Worm (Caenorhabditis elegans) whole organism, L4 larva: ENCODE data around the gene F53F1.4.

Experiments used
- D1046.2 ChIP-seq: fragments of 200-800 bp; sonication (Bioruptor generic); IDR thresholded peaks from 2 replicates; pipeline ENCODE4 v1.3.6; 2022; ENCODE audit warnings: missing genetic modification characterization, missing compliant biosample characterization
- F37D6.2 ChIP-seq: sonication (generic microtip); optimal IDR thresholded peaks from 2 replicates; lab custom pipeline; 2016; ENCODE audit warnings: mild to moderate bottlenecking, missing genetic modification characterization, missing compliant biosample characterization
- F44E2.7 ChIP-seq: fragments of 200-800 bp; sonication (Bioruptor generic); IDR thresholded peaks from 2 replicates; pipeline ENCODE4 v2.1.2; 2022; ENCODE audit warnings: missing genetic modification characterization, missing compliant biosample characterization
- R02D3.7 ChIP-seq: fragments of 150-350 bp; sonication (generic microtip); optimal IDR thresholded peaks from 3 replicates; lab custom pipeline; 2014; ENCODE audit warnings: missing biosample characterization, missing genetic modification characterization
- Y105C5A.15 ChIP-seq: fragments of 200-800 bp; sonication (Bioruptor generic); IDR thresholded peaks from 2 replicates; pipeline ENCODE4 v1.3.6; 2022; ENCODE audit warnings: missing genetic modification characterization, missing compliant biosample characterization
- Y48G9A.11 ChIP-seq: fragments of 200-800 bp; sonication (Bioruptor generic); IDR thresholded peaks from 2 replicates; pipeline ENCODE4 v1.3.6; 2022; ENCODE audit warnings: missing genetic modification reagents, missing genetic modification characterization, missing compliant biosample characterization
- Y5F2A.4 ChIP-seq: fragments of 200-800 bp; sonication (Bioruptor generic); optimal IDR thresholded peaks from 2 replicates; lab custom pipeline; 2018; ENCODE audit warnings: mild to moderate bottlenecking, missing genetic modification characterization, missing compliant biosample characterization
- Y75B8A.6 ChIP-seq: fragments of 200-800 bp; sonication (Bioruptor generic); IDR thresholded peaks from 2 replicates; pipeline ENCODE4 v1.3.6; 2022; ENCODE audit warnings: missing genetic modification reagents, missing genetic modification characterization, missing compliant biosample characterization
- ZK546.5 ChIP-seq, 2 experiments: sonication (generic microtip); optimal IDR thresholded peaks; 2 replicates each; lab custom pipeline; 2017; ENCODE audit warnings: missing biosample characterization in 2 of 2, missing genetic modification characterization in 2 of 2
- aha-1 ChIP-seq: fragments of 150-350 bp; peaks from one replicate; lab custom pipeline; 2014; ENCODE audit warnings: missing biosample characterization, missing genetic modification characterization
- aly-2 ChIP-seq: sonication (generic microtip); optimal IDR thresholded peaks from 2 replicates; lab custom pipeline; 2018; ENCODE audit warnings: missing biosample characterization, missing genetic modification characterization
- arid-1 ChIP-seq: fragments of 200-800 bp; sonication (Bioruptor generic); conservative IDR thresholded peaks from 2 replicates; pipeline ENCODE4 v1.3.6; 2022; ENCODE audit warnings: missing genetic modification reagents, missing genetic modification characterization, missing compliant biosample characterization
- attf-4 ChIP-seq: sonication (generic microtip); optimal IDR thresholded peaks from 3 replicates; lab custom pipeline; 2017; ENCODE audit warnings: missing biosample characterization, missing genetic modification characterization
- ceh-20 ChIP-seq: fragments of 200-800 bp; sonication (Bioruptor generic); IDR thresholded peaks from 2 replicates; pipeline ENCODE4 v1.3.6; 2022; ENCODE audit warnings: missing genetic modification reagents, missing genetic modification characterization, missing compliant biosample characterization
- cey-2 ChIP-seq: sonication (generic microtip); optimal IDR thresholded peaks from 3 replicates; lab custom pipeline; 2017; ENCODE audit warnings: missing genetic modification characterization, mild to moderate bottlenecking, missing compliant biosample characterization, antibody characterized with exemption, borderline replicate concordance; ENCODE audit not compliant: insufficient read depth
- ctbp-1 ChIP-seq: fragments of 200-800 bp; sonication (Bioruptor generic); IDR thresholded peaks from 2 replicates; pipeline ENCODE4 v1.3.6; 2022; ENCODE audit warnings: missing genetic modification reagents, missing genetic modification characterization, missing compliant biosample characterization
- dmd-6 ChIP-seq: fragments of 200-800 bp; sonication (Bioruptor generic); IDR thresholded peaks from 2 replicates; pipeline ENCODE4 v1.3.6; 2022; ENCODE audit warnings: missing genetic modification reagents, missing genetic modification characterization, missing compliant biosample characterization
- dmd-8 ChIP-seq: fragments of 200-800 bp; sonication (Bioruptor generic); IDR thresholded peaks from 2 replicates; pipeline ENCODE4 v1.3.6; 2022; ENCODE audit warnings: missing genetic modification characterization, missing compliant biosample characterization
- dmd-9 ChIP-seq: fragments of 200-800 bp; sonication (Bioruptor generic); IDR thresholded peaks from 2 replicates; pipeline ENCODE4 v1.3.6; 2022; ENCODE audit warnings: missing genetic modification reagents, missing genetic modification characterization, missing compliant biosample characterization
- dpl-1 ChIP-seq: fragments of 150-350 bp; optimal IDR thresholded peaks from 2 replicates; lab custom pipeline; 2014; ENCODE audit warnings: missing biosample characterization, missing genetic modification reagents, missing genetic modification characterization
- dve-1 ChIP-seq: sonication (generic microtip); optimal IDR thresholded peaks from 2 replicates; lab custom pipeline; 2017; ENCODE audit warnings: antibody characterized with exemption, mild to moderate bottlenecking, missing genetic modification characterization, missing compliant biosample characterization; ENCODE audit not compliant: insufficient read depth
- gei-8 ChIP-seq: fragments of 200-800 bp; sonication (Bioruptor generic); optimal IDR thresholded peaks from 2 replicates; lab custom pipeline; 2018; ENCODE audit warnings: mild to moderate bottlenecking, missing genetic modification characterization, missing compliant biosample characterization
- hif-1 ChIP-seq, 2 experiments: sonication (generic microtip); optimal IDR thresholded peaks; 2 replicates each; lab custom pipeline; 2016 to 2017; ENCODE audit warnings: missing compliant biosample characterization in 2 of 2, missing genetic modification characterization in 2 of 2, missing genetic modification reagents in 2 of 2, missing genotype in 2 of 2, mild to moderate bottlenecking in 1 of 2
- hlh-11 ChIP-seq: fragments of 200-800 bp; sonication (Bioruptor generic); optimal IDR thresholded peaks from 2 replicates; lab custom pipeline; 2018; ENCODE audit warnings: mild to moderate bottlenecking, missing genetic modification characterization, missing compliant biosample characterization
- hlh-30 ChIP-seq: sonication (generic microtip); optimal IDR thresholded peaks from 2 replicates; lab custom pipeline; 2017; ENCODE audit warnings: antibody characterized with exemption, mild to moderate bottlenecking, missing genetic modification characterization, missing compliant biosample characterization; ENCODE audit not compliant: insufficient read depth
- hmg-1.1 ChIP-seq: fragments of 200-800 bp; sonication (Bioruptor generic); IDR thresholded peaks from 2 replicates; pipeline ENCODE4 v1.3.6; 2022; ENCODE audit warnings: missing genetic modification reagents, missing genetic modification characterization, missing compliant biosample characterization
- lim-7 ChIP-seq: fragments of 200-800 bp; sonication (Bioruptor generic); IDR thresholded peaks from 2 replicates; pipeline ENCODE4 v1.3.6; 2022; ENCODE audit warnings: missing genetic modification characterization, missing compliant biosample characterization
- lin-15B ChIP-seq: fragments of 150-350 bp; sonication (generic microtip); optimal IDR thresholded peaks from 3 replicates; lab custom pipeline; 2014; ENCODE audit warnings: missing biosample characterization, missing genetic modification characterization
- lsy-2 ChIP-seq, 2 experiments: fragments of 150-350 bp in 1 of 2; sonication (generic microtip) in 1 of 2; optimal IDR thresholded peaks; 2 replicates each; lab custom pipeline; 2014 to 2017; ENCODE audit warnings: missing biosample characterization in 2 of 2, missing genetic modification characterization in 2 of 2
- mdt-29 ChIP-seq: fragments of 200-800 bp; sonication (Bioruptor generic); IDR thresholded peaks from 2 replicates; pipeline ENCODE4 v1.3.6; 2022; ENCODE audit warnings: missing genetic modification reagents, missing genetic modification characterization, missing compliant biosample characterization
- mep-1 ChIP-seq: fragments of 150-350 bp; sonication (generic microtip); optimal IDR thresholded peaks from 3 replicates; lab custom pipeline; 2014; ENCODE audit warnings: missing biosample characterization, missing genetic modification characterization
- mes-2 ChIP-seq: sonication (generic microtip); optimal IDR thresholded peaks from 2 replicates; lab custom pipeline; 2016; ENCODE audit warnings: missing genotype, mild to moderate bottlenecking, missing genetic modification characterization, missing compliant biosample characterization; ENCODE audit not compliant: poor library complexity, severe bottlenecking
- mxl-3 ChIP-seq: fragments of 200-800 bp; sonication (Bioruptor generic); optimal IDR thresholded peaks from 2 replicates; lab custom pipeline; 2018; ENCODE audit warnings: mild to moderate bottlenecking, missing genetic modification characterization, missing compliant biosample characterization
- nhr-25 ChIP-seq: sonication (generic microtip); optimal IDR thresholded peaks from 2 replicates; lab custom pipeline; 2017; ENCODE audit warnings: missing genetic modification characterization, mild to moderate bottlenecking, missing compliant biosample characterization, antibody characterized with exemption, moderate library complexity, borderline replicate concordance; ENCODE audit not compliant: insufficient read depth
- nhr-28 ChIP-seq: fragments of 150-350 bp; optimal IDR thresholded peaks from 2 replicates; lab custom pipeline; 2014; ENCODE audit warnings: missing biosample characterization, missing genetic modification characterization
- nhr-42 ChIP-seq: fragments of 200-800 bp; sonication (Bioruptor generic); IDR thresholded peaks from 2 replicates; pipeline ENCODE4 v1.3.6; 2022; ENCODE audit warnings: missing genetic modification characterization, missing compliant biosample characterization
- nhr-48 ChIP-seq: sonication (generic microtip); optimal IDR thresholded peaks from 2 replicates; lab custom pipeline; 2016; ENCODE audit warnings: mild to moderate bottlenecking, missing genetic modification characterization, missing compliant biosample characterization
- nhr-77 ChIP-seq: fragments of 150-350 bp; optimal IDR thresholded peaks from 2 replicates; lab custom pipeline; 2014; ENCODE audit warnings: missing biosample characterization, missing genetic modification characterization
- pha-4 ChIP-seq, 2 experiments: fragments of 150-350 bp in 1 of 2; fragments of 200-800 bp in 1 of 2; sonication (Bioruptor generic) in 1 of 2; IDR thresholded peaks in 1 of 2; optimal IDR thresholded peaks in 1 of 2; 2 replicates each; pipeline versions ENCODE4 v1.3.6 to Lab custom; 2014 to 2022; ENCODE audit warnings: missing genetic modification characterization in 2 of 2, missing genetic modification reagents in 2 of 2, missing biosample characterization in 1 of 2, missing compliant biosample characterization in 1 of 2
- php-3 ChIP-seq: fragments of 200-800 bp; sonication (Bioruptor generic); IDR thresholded peaks from 2 replicates; pipeline ENCODE4 v1.3.6; 2022; ENCODE audit warnings: missing genetic modification reagents, missing genetic modification characterization, missing compliant biosample characterization
- pqm-1 ChIP-seq: sonication (generic microtip); optimal IDR thresholded peaks from 2 replicates; lab custom pipeline; 2017; ENCODE audit warnings: missing biosample characterization, missing genetic modification characterization
- rbr-2 ChIP-seq: sonication (generic microtip); optimal IDR thresholded peaks from 2 replicates; lab custom pipeline; 2016; ENCODE audit warnings: missing genotype, missing genetic modification characterization, missing compliant biosample characterization
- spr-1 ChIP-seq: sonication (generic microtip); optimal IDR thresholded peaks from 2 replicates; lab custom pipeline; 2016; ENCODE audit warnings: mild to moderate bottlenecking, missing genetic modification characterization, missing compliant biosample characterization
- spr-3 ChIP-seq: fragments of 200-800 bp; sonication (Bioruptor generic); optimal IDR thresholded peaks from 2 replicates; lab custom pipeline; 2018; ENCODE audit warnings: mild to moderate bottlenecking, missing genetic modification characterization, missing compliant biosample characterization
- unc-62 ChIP-seq, 3 experiments: fragments of 150-350 bp in 1 of 3; sonication (generic microtip); optimal IDR thresholded peaks in 2 of 3; peaks in 1 of 3; 1 replicate in 1 of 3; 2 replicates in 2 of 3; lab custom pipeline; 2014 to 2017; ENCODE audit warnings: missing biosample characterization in 3 of 3, missing genetic modification characterization in 3 of 3, missing genetic modification reagents in 3 of 3, missing genotype in 1 of 3
- vab-7 ChIP-seq: fragments of 200-800 bp; sonication (Bioruptor generic); IDR thresholded peaks from 2 replicates; pipeline ENCODE4 v1.3.6; 2022; ENCODE audit warnings: missing genetic modification reagents, missing genetic modification characterization, missing compliant biosample characterization
- zag-1 ChIP-seq: fragments of 150-350 bp; optimal IDR thresholded peaks from 2 replicates; lab custom pipeline; 2014; ENCODE audit warnings: missing biosample characterization, missing genetic modification characterization
- zfp-2 ChIP-seq: sonication (generic microtip); optimal IDR thresholded peaks from 2 replicates; lab custom pipeline; 2016; ENCODE audit warnings: mild to moderate bottlenecking, missing genetic modification characterization, missing compliant biosample characterization

The F53F1.4 gene

ce11 chrV:13374532-13374931 lies 36.3 kb upstream of the F53F1.4 start (continued):
- peak; percentile 83 for TF ChIP-seq nhr-25 (tag; lab: Kevin White, UChicago)
- TF ChIP-seq mdt-29, result no peak
- no peak for TF ChIP-seq R02D3.7 (tag; lab: Kevin White, UChicago)
- no peak for TF ChIP-seq unc-62 (GFP tag; optimal IDR thresholded peaks at IDR 0.05 in 1 of 2; lab: Kevin White, UChicago)
- TF ChIP-seq unc-62 (tag; optimal IDR thresholded peaks at IDR 0.05; lab: Kevin White, UChicago), result no peak
- TF ChIP-seq mxl-3 (GFP tag; lab: Kevin White, UChicago), result peak; percentile 41
- no peak for TF ChIP-seq lim-7 (GFP tag; lab: Robert Waterston, UW)
- TF ChIP-seq hlh-11, result peak; percentile 74
- TF ChIP-seq spr-3, result no peak
- TF ChIP-seq mep-1, result peak; percentile 8
- no peak for TF ChIP-seq aly-2 (tag; lab: Kevin White, UChicago)
- TF ChIP-seq Y5F2A.4 (GFP tag; lab: Kevin White, UChicago), result no peak
- TF ChIP-seq dve-1, result peak; percentile 70
- TF ChIP-seq gei-8 (GFP tag; lab: Kevin White, UChicago), result no peak
- no peak for TF ChIP-seq nhr-48 (tag; lab: Kevin White, UChicago)
- TF ChIP-seq rbr-2 (tag; lab: Kevin White, UChicago), result no peak
- no peak for TF ChIP-seq dmd-9
- peak; percentile 43 for TF ChIP-seq hlh-30 (tag; lab: Kevin White, UChicago)
- TF ChIP-seq zfp-2 (tag; lab: Kevin White, UChicago), result no peak
- peak; percentile 35; the same call in 1 of the 2 replicates for TF ChIP-seq dmd-6 (GFP tag; lab: Robert Waterston, UW)
- TF ChIP-seq F44E2.7 (GFP tag; lab: Robert Waterston, UW), result 0 out of 2 replicates have a peak, but pooled peaks have one; percentile 28
- TF ChIP-seq nhr-28, result peak; percentile 53
- TF ChIP-seq Y105C5A.15, result no peak
- peak in 1 of 2 experiments; percentile 39 for TF ChIP-seq lsy-2 (tag; optimal IDR thresholded peaks at IDR 0.05; lab: Kevin White, UChicago)
- TF ChIP-seq dmd-8 (GFP tag; lab: Robert Waterston, UW), result no peak
- TF ChIP-seq vab-7, result no peak
- no peak for TF ChIP-seq lin-15B

- TF ChIP-seq nhr-42 (no peak), Y75B8A.6 (GFP tag; lab: Robert Waterston, UW) (no peak), ceh-20 (GFP tag; lab: Robert Waterston, UW) (no peak), dmd-8 (GFP tag; lab: Robert Waterston, UW) (no peak), zag-1 (tag; lab: Kevin White, UChicago) (no peak), arid-1 (no peak), rbr-2 (tag; lab: Kevin White, UChicago) (no peak), Y48G9A.11 (no peak), cey-2 (no peak), F44E2.7 (GFP tag; lab: Robert Waterston, UW) (no peak), lsy-2 (tag; optimal IDR thresholded peaks at IDR 0.05; lab: Kevin White, UChicago) (no peak), attf-4 (no peak), ctbp-1 (no peak), vab-7 (no peak), hmg-1.1 (GFP tag; lab: Robert Waterston, UW) (no peak), mep-1 (peak; percentile 17), php-3 (GFP tag; lab: Robert Waterston, UW) (no peak), mes-2 (tag; lab: Kevin White, UChicago) (peak; percentile 18), pqm-1 (tag; lab: Kevin White, UChicago) (no peak), ZK546.5 (tag; optimal IDR thresholded peaks at IDR 0.05; lab: Kevin White, UChicago) (no peak), nhr-77 (tag; lab: Kevin White, UChicago) (no peak), hlh-11 (no peak), spr-3 (no peak), spr-1 (tag; lab: Kevin White, UChicago) (no peak), aha-1 (tag; lab: Kevin White, UChicago) (peak; percentile 89), D1046.2 (GFP tag; lab: Robert Waterston, UW) (no peak), nhr-25 (tag; lab: Kevin White, UChicago) (peak; percentile 84), hif-1 (tag; optimal IDR thresholded peaks at IDR 0.05; lab: Kevin White, UChicago) (no peak), F37D6.2 (no peak), pha-4 (GFP tag; IDR thresholded peaks at IDR 0.05; lab: Robert Waterston, UW) (no peak), pha-4 (tag; optimal IDR thresholded peaks at IDR 0.05; lab: Kevin White, UChicago) (no peak), Y105C5A.15 (no peak), dpl-1 (GFP tag; lab: Kevin White, UChicago) (no peak)
Observed at ce11 chrV:13375861-13376260, 35.0 kb upstream of the F53F1.4 start.
